Fruit fly (Drosophila melanogaster) whole organism, adult: ENCODE measurements around the gene CG14431.

ENCODE experiments used
- CG5204 ChIP-seq: fragments of 200-800 bp; sonication (Bioruptor generic); optimal IDR thresholded peaks from 2 replicates; lab custom pipeline; 2016; ENCODE audit warnings: missing biosample characterization, missing genetic modification characterization
- CG7045 ChIP-seq: fragments of 200-800 bp; sonication (Bioruptor generic); optimal IDR thresholded peaks from 2 replicates; lab custom pipeline; 2017; ENCODE audit warnings: missing biosample characterization, mild to moderate bottlenecking, missing genetic modification characterization
- Crg-1 ChIP-seq: fragments of 200-800 bp; sonication (Bioruptor generic); optimal IDR thresholded peaks from 2 replicates; lab custom pipeline; 2016; ENCODE audit warnings: missing biosample characterization, missing genetic modification characterization
- kay ChIP-seq: fragments of 200-800 bp; sonication (Bioruptor generic); peaks from one replicate; lab custom pipeline; 2016; ENCODE audit warnings: missing biosample characterization, missing genetic modification characterization, borderline replicate concordance

DNA sequence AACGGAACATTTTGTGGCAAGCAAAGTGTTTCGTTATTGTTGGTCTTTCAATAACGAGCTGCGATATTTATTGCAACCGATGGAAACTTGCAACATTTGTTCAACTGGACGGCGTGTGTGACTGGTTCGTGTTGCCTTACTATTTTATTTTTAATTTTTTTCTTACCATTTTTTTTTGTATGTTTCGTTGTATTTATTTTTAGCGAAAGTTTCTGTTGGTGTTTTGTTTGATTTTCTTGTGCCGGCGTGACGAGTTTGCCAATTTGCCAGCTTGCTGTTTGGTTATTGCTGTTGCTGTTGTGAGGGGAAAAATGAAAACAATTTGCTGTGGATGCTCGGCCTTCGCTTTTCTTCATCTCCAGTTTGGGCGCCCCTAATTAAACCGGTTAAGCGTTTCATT is 1.1 kb downstream of the CG14431 start:
- TF ChIP-seq Crg-1 (GFP tag; lab: Kevin White, UChicago) (no peak), kay (GFP tag; lab: Kevin White, UChicago) (no peak), CG7045 (GFP tag; lab: Kevin White, UChicago) (no peak), CG5204 (GFP tag; lab: Kevin White, UChicago) (no peak)
